Worm (Caenorhabditis elegans) whole organism, midembryonic: Measurements from ENCODE around the gene C49F5.8.
A peak's percentile ranks its signal among the peaks of the same experiment; 100 is the strongest.

Source experiments
- T22C8.4 ChIP-seq: fragments of 200-800 bp; sonication (Bioruptor generic); IDR thresholded peaks from 2 replicates; pipeline ENCODE4 v1.3.6; 2022; ENCODE audit warnings: missing genetic modification characterization, missing compliant biosample characterization
- cog-1 ChIP-seq: sonication (generic microtip); optimal IDR thresholded peaks from 2 replicates; lab custom pipeline; 2016; ENCODE audit warnings: missing genetic modification characterization, missing compliant biosample characterization
- flt-1 ChIP-seq: fragments of 200-800 bp; sonication (Bioruptor generic); IDR thresholded peaks from 2 replicates; pipeline ENCODE4 v1.3.6; 2022; ENCODE audit warnings: missing genetic modification characterization, missing compliant biosample characterization
- klf-2 ChIP-seq: fragments of 200-800 bp; sonication (Bioruptor generic); conservative IDR thresholded peaks from 2 replicates; pipeline ENCODE4 v1.3.6; 2022; ENCODE audit warnings: missing genetic modification reagents, missing genetic modification characterization, missing compliant biosample characterization
- med-1 ChIP-seq: sonication (generic microtip); optimal IDR thresholded peaks from 2 replicates; lab custom pipeline; 2017; ENCODE audit warnings: missing genetic modification characterization, mild to moderate bottlenecking, missing compliant biosample characterization, antibody characterized with exemption, missing genetic modification reagents; ENCODE audit not compliant: insufficient read depth
- ref-1 ChIP-seq: fragments of 200-800 bp; sonication (Bioruptor generic); conservative IDR thresholded peaks from 2 replicates; pipeline ENCODE4 v1.3.6; 2022; ENCODE audit warnings: missing genetic modification reagents, missing genetic modification characterization, missing compliant biosample characterization
- tab-1 ChIP-seq: fragments of 200-800 bp; sonication (Bioruptor generic); IDR thresholded peaks from 2 replicates; pipeline ENCODE4 v1.3.6; 2022; ENCODE audit warnings: missing genetic modification characterization, missing compliant biosample characterization
- ztf-23 ChIP-seq: fragments of 200-800 bp; sonication (Bioruptor generic); IDR thresholded peaks from 2 replicates; pipeline ENCODE4 v1.3.6; 2022; ENCODE audit warnings: missing genetic modification reagents, missing genetic modification characterization, missing compliant biosample characterization
- ztf-29 ChIP-seq: fragments of 200-800 bp; sonication (Bioruptor generic); IDR thresholded peaks from 2 replicates; pipeline ENCODE4 v1.3.6; 2022; ENCODE audit warnings: missing genetic modification reagents, missing genetic modification characterization, missing compliant biosample characterization

The C49F5.8 gene

DNA sequence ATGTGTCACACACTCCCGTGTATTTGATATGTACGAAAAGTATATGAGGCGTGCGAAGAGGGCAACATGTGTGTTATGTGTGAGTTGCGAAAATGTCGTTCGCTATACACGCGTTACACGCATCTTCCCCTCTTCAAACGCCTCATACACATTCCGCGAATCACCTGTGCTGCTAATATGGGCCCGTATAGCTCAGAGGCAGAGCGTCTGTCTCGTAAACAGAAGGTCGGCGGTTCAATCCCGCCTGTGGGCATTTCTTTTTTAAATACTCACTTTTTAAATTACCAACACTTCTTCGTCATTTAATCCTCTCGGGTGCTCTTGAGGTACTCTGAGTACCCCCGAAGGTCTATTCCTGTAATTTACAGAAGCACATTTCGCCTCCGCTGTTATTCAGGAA lies 26.4 kb upstream of the C49F5.8 start:
- 0 out of 2 replicates have a peak, but pooled peaks have one; percentile 32 for TF ChIP-seq tab-1 (GFP tag; lab: Robert Waterston, UW)
- TF ChIP-seq ztf-23 (GFP tag; lab: Robert Waterston, UW): no peak
- no peak for TF ChIP-seq klf-2 (GFP tag; lab: Robert Waterston, UW)
- TF ChIP-seq ztf-29 (GFP tag; lab: Robert Waterston, UW): no peak
- 0 out of 2 replicates have a peak, but pooled peaks have one; percentile 32 for TF ChIP-seq flt-1

DNA sequence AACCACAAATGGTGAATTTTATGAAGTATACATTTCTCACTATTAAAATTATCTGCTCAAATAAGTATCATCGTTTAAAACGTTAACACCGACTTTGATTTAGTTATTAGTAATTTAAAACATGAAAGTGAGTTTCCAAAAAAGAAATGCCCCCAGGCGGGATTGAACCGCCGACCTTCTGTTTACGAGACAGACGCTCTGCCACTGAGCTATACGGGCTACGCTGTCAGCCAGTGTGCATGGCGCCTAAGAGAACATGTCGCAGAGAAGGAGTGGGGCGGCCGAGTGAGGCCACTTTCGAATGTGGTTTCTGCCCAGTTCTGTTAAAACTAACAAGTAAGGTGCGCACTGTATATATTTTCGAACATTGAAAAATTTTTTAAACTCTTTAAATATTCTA lies 25.0 kb upstream of the C49F5.8 start:
- peak; percentile 90 for TF ChIP-seq tab-1 (GFP tag; lab: Robert Waterston, UW)
- peak; percentile 63; the same call in 1 of the 2 replicates for TF ChIP-seq T22C8.4 (GFP tag; lab: Robert Waterston, UW)
- TF ChIP-seq ztf-23 (GFP tag; lab: Robert Waterston, UW): peak; percentile 85
- TF ChIP-seq flt-1: peak; percentile 92
- peak; percentile 79 for TF ChIP-seq klf-2 (GFP tag; lab: Robert Waterston, UW)
- 0 out of 2 replicates have a peak, but pooled peaks have one; percentile 58 for TF ChIP-seq ztf-29 (GFP tag; lab: Robert Waterston, UW)
- peak; percentile 41 for TF ChIP-seq med-1 (GFP tag; lab: Kevin White, UChicago)
- peak; percentile 69 for TF ChIP-seq cog-1 (tag; lab: Kevin White, UChicago)
- peak; percentile 72 for TF ChIP-seq ref-1

DNA sequence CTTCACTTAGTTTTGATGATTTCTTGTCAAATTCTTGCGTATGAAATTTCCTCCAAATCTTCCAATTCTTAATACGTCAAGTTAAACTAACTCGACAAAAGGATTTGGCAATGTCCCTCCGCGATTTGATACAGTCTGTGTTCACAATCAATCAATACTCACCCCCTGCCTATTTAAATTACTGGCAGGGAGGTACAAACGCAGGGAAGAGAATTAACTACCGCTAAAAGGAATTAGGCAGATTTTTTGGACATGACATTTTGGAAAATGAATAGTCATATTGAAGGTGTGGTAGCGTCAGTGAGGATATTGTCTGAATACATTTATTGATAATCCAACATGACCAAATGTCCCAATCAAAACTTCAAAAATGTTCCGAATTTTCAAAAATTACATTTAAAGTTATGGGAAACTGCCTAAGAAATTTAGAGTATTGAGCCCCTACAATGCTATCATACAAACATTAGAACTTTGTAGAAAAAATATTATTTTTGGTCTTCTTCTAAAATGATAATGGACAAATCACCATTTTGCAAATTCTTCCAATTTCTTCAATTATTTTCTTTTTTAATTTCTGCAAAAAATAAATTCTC lies 22.5 kb upstream of the C49F5.8 start:
- TF ChIP-seq T22C8.4 (GFP tag; lab: Robert Waterston, UW) (peak; percentile 100), med-1 (GFP tag; lab: Kevin White, UChicago) (peak; percentile 64), tab-1 (GFP tag; lab: Robert Waterston, UW) (peak; percentile 74; the same call in 1 of the 2 replicates), cog-1 (tag; lab: Kevin White, UChicago) (peak; percentile 95), flt-1 (peak; percentile 90), ztf-23 (GFP tag; lab: Robert Waterston, UW) (peak; percentile 86), klf-2 (GFP tag; lab: Robert Waterston, UW) (peak; percentile 67), ztf-29 (GFP tag; lab: Robert Waterston, UW) (no peak), ref-1 (peak; percentile 48)

DNA sequence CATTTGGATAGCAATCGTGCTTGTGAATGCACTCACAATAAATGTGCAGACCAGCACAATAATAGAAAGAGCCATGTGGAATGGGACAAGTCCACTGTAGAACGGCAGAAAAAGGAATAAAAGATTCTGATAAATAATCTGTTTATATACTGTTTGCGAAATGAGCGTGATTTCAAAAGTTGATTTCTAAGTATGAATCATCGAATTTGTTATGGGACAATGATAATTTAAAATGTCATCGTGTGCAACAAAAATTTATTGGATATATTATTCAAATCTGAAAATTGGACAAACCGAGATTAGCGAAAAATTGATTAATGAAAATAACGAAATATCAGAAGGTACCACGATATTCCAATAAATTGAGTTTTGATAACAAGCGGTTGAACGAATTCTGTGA lies 21.1 kb upstream of the C49F5.8 start, which contains the start of gene F55G7.5:
F55G7.5 (minus strand) TSS at position 101 of the 400 bp plus-strand sequence.
- TF ChIP-seq T22C8.4 (GFP tag; lab: Robert Waterston, UW): no peak
- no peak for TF ChIP-seq med-1 (GFP tag; lab: Kevin White, UChicago)
- no peak for TF ChIP-seq flt-1
- no peak for TF ChIP-seq tab-1 (GFP tag; lab: Robert Waterston, UW)
- TF ChIP-seq klf-2 (GFP tag; lab: Robert Waterston, UW): no peak
- no peak for TF ChIP-seq ztf-23 (GFP tag; lab: Robert Waterston, UW)
- TF ChIP-seq ref-1: no peak
- no peak for TF ChIP-seq cog-1 (tag; lab: Kevin White, UChicago)
- no peak for TF ChIP-seq ztf-29 (GFP tag; lab: Robert Waterston, UW)

DNA sequence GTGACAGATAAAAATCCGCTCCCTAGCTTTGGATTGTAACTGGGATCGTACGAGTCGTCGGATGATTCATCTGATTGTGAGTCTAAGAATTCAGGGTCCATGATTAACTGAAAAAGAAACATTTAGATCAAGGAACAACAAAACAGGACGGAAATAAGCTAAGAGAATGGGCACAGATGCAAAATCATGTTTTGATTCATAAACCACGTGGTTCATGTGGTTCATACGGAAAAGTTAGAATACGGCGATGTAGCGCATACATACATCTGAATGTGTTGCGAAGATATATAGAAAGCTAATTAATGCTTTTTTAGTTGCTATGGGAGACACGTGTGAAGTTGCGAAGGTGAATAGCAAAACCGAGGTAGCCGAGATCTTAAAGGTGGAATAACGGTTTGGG lies 18.0 kb upstream of the C49F5.8 start, which contains the start of gene F55G7.3:
F55G7.3 (minus strand) TSS at position 101 of the 400 bp plus-strand sequence.
- TF ChIP-seq klf-2 (GFP tag; lab: Robert Waterston, UW): no peak
- no peak for TF ChIP-seq ztf-23 (GFP tag; lab: Robert Waterston, UW)
- TF ChIP-seq tab-1 (GFP tag; lab: Robert Waterston, UW): no peak
- TF ChIP-seq cog-1 (tag; lab: Kevin White, UChicago): no peak
- TF ChIP-seq med-1 (GFP tag; lab: Kevin White, UChicago): no peak
- TF ChIP-seq ztf-29 (GFP tag; lab: Robert Waterston, UW): no peak
- TF ChIP-seq flt-1: no peak
- no peak for TF ChIP-seq ref-1
- no peak for TF ChIP-seq T22C8.4 (GFP tag; lab: Robert Waterston, UW)

DNA sequence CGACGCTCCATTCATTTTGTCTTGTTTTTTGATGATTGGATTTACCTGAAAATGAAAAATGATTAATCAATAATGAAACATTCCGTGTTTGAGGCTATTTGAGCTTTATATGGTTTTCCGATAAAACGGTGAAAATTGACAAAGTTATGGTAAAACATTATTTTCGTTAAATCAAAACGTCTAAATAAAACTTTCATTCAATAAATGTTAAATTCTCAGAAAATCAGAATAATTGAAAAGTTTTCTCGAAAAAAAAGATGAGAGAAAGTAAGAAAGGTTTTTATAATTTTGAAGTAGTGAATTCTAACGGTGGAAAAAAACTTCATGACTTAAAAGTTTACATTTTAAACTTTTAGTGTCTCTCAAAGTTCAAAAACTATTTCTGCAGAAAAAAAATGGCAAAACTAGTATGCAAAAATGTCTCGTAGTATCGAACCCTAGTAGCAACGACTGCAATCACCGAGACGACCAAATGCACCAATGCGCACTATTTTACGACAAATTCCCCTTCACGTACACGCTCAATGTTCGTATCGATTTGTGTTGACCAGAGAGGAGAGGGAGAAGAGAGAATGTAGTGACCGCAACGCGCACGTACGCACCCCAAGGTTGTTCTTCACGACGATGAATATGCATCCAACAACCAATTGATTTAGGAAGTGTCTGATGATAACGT lies 13.0 kb upstream of the C49F5.8 start, which contains the start of gene nfya-1:
nfya-1 (minus strand) TSS at position 51 of the 676 bp plus-strand sequence.
- no peak for TF ChIP-seq med-1 (GFP tag; lab: Kevin White, UChicago)
- TF ChIP-seq T22C8.4 (GFP tag; lab: Robert Waterston, UW): peak; percentile 78
- TF ChIP-seq flt-1: no peak
- no peak for TF ChIP-seq klf-2 (GFP tag; lab: Robert Waterston, UW)
- TF ChIP-seq ztf-29 (GFP tag; lab: Robert Waterston, UW): no peak
- TF ChIP-seq cog-1 (tag; lab: Kevin White, UChicago): peak; percentile 32
- no peak for TF ChIP-seq ref-1
- no peak for TF ChIP-seq tab-1 (GFP tag; lab: Robert Waterston, UW)
- TF ChIP-seq ztf-23 (GFP tag; lab: Robert Waterston, UW): no peak

DNA sequence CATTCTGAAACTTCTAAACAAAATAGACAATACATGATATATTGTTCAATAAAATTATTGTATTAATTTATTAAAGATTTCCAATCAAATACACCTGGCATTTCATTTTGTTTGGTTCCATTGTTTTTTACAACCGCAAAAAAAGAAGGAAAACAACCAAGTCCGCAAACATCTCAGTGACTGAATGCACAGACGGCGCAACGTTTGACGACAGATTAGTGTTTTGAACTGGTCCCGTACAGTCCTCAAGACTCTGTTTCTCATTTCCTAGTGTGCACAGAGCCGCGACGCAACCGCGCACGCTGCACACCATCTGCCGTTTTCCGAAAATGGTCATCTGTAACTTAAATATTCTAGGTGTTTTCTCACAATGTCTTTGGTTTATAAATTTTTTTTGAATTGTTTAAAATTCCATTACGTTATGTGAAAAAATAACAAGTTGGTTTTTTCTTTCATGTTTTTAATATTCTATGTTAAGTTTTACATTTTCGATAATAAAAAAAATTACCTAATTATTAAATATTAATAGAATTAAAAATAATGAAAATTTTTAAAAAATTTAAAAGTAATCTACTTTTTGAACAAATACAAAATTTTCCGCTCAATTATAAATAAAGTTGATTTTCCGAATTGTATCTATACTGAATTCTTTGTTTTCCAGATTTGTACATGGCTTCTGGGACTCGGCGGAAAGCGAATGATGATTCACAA lies 11.6 kb upstream of the C49F5.8 start, which contains the start of gene lsd-1:
lsd-1 (plus strand) TSS at position 661 of the 711 bp plus-strand sequence.
- no peak for TF ChIP-seq flt-1
- no peak for TF ChIP-seq T22C8.4 (GFP tag; lab: Robert Waterston, UW)
- no peak for TF ChIP-seq med-1 (GFP tag; lab: Kevin White, UChicago)
- TF ChIP-seq ref-1: no peak
- TF ChIP-seq cog-1 (tag; lab: Kevin White, UChicago): no peak
- TF ChIP-seq tab-1 (GFP tag; lab: Robert Waterston, UW): no peak
- TF ChIP-seq ztf-29 (GFP tag; lab: Robert Waterston, UW): no peak
- no peak for TF ChIP-seq ztf-23 (GFP tag; lab: Robert Waterston, UW)
- no peak for TF ChIP-seq klf-2 (GFP tag; lab: Robert Waterston, UW)

DNA sequence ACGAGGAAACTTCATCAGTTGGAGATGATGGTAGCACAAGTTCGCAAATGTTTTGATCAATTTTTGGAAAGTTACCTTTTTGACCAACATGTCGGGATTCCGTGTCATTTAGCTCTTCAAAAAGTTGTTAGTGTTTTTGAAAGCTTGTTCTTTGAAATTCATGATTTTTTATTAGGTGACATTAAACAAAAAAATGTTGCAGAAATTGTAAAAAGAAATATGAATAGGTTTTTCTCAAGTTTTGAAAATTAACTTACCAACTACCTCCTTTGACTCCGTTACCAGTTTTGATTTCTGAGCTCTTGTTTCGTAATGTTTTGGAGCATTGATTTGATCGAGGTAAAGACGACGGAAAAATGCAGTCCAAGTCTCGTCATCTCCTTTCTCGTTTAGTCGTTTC lies 7.8 kb upstream of the C49F5.8 start:
- TF ChIP-seq ztf-29 (GFP tag; lab: Robert Waterston, UW) (no peak), med-1 (GFP tag; lab: Kevin White, UChicago) (no peak), tab-1 (GFP tag; lab: Robert Waterston, UW) (no peak), ztf-23 (GFP tag; lab: Robert Waterston, UW) (no peak), ref-1 (no peak), klf-2 (GFP tag; lab: Robert Waterston, UW) (no peak), flt-1 (no peak), cog-1 (tag; lab: Kevin White, UChicago) (no peak), T22C8.4 (GFP tag; lab: Robert Waterston, UW) (no peak)
